Fruit fly (Drosophila melanogaster): ENCODE measurements around the gene bowl.

bowl gene

DNA sequence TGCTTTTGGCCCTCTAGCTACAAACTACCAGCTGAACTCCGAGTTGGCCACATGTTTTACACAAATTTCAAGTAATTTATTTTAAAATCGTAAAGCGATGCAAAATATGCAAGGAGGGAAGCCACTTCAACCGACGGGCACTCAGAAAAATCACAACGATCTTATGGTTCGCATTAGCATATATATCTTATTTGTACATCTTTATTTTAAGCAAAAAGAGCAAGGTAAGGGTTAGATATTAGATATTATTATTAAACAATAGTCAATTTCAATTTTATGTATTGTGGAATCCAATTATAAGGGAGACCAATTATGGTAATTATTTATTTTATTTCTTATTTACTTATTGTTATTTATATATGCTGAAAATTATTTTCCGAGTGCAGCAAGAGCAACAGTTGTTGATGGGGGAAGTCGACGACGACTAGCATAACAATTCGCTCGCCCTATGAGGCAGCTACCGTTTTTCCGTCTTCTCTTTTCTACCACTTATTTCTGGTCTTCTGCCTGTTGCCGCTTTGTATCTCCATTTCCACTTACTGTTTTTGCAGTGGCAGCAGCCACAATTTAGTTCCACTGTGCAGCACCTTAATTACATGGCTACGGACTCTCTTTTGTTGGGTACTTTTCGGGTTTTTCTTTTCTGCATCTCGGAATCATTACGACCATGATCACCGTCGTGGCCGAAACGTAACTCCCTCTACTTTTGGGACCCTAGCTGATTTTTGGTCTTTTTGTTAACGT, 1.6 kb upstream of the bowl start (continued):
- no peak for TF ChIP-seq Scr (GFP tag; IDR thresholded peaks at IDR 0.05; ENCODE audit: partially characterized antibody)
- no peak for TF ChIP-seq prd (optimal IDR thresholded peaks at IDR 0.05)
- TF ChIP-seq prd (GFP tag; IDR thresholded peaks at IDR 0.05): no peak; the same call in 1 of the 3 replicates
- peak; percentile 24 for TF ChIP-seq run (tag; optimal IDR thresholded peaks at IDR 0.05)
- no peak for TF ChIP-seq CG3838 (GFP tag; optimal IDR thresholded peaks at IDR 0.05)
- no peak for TF ChIP-seq CG2875 (GFP tag; optimal IDR thresholded peaks at IDR 0.05)
- TF ChIP-seq nerfin-1 (tag; optimal IDR thresholded peaks at IDR 0.05): peak; percentile 47
- TF ChIP-seq CG34422 (GFP tag; IDR thresholded peaks at IDR 0.05): peak; percentile 37; the same call in 1 of the 3 replicates
- TF ChIP-seq disco-r (GFP tag; optimal IDR thresholded peaks at IDR 0.05): no peak
- TF ChIP-seq Nf-YA (GFP tag; IDR thresholded peaks at IDR 0.05): no peak
- TF ChIP-seq NK7.1 (GFP tag; optimal IDR thresholded peaks at IDR 0.05): no peak
- TF ChIP-seq Six4 (GFP tag; optimal IDR thresholded peaks at IDR 0.05): no peak
- TF ChIP-seq HHEX (GFP tag; optimal IDR thresholded peaks at IDR 0.05): peak; percentile 10
- no peak for TF ChIP-seq Side (GFP tag; optimal IDR thresholded peaks at IDR 0.05)
- no peak for TF ChIP-seq chinmo (GFP tag; IDR thresholded peaks at IDR 0.05; ENCODE audit: partially characterized antibody)
- no peak for TF ChIP-seq fru (optimal IDR thresholded peaks at IDR 0.05)
- no peak for TF ChIP-seq CG12219 (GFP tag; optimal IDR thresholded peaks at IDR 0.05)
- TF ChIP-seq CG18262 (tag; optimal IDR thresholded peaks at IDR 0.05): peak; percentile 88
- peak; percentile 59 for TF ChIP-seq salm (tag; optimal IDR thresholded peaks at IDR 0.05)
- TF ChIP-seq az2 (GFP tag; optimal IDR thresholded peaks at IDR 0.05): peak; percentile 61
- TF ChIP-seq CG17361 (GFP tag; IDR thresholded peaks at IDR 0.05): peak; percentile 82
- TF ChIP-seq Awh (GFP tag; IDR thresholded peaks at IDR 0.05): no peak
- no peak for TF ChIP-seq chm (GFP tag; IDR thresholded peaks at IDR 0.05)
- TF ChIP-seq cwo (GFP tag; optimal IDR thresholded peaks at IDR 0.05): no peak
- TF ChIP-seq mirr (GFP tag; optimal IDR thresholded peaks at IDR 0.05): no peak
- no peak for TF ChIP-seq Rfx (GFP tag; IDR thresholded peaks at IDR 0.05)
- no peak for TF ChIP-seq trh (GFP tag; optimal IDR thresholded peaks at IDR 0.05)
- no peak for TF ChIP-seq CG11093 (GFP tag; IDR thresholded peaks at IDR 0.05)
- TF ChIP-seq z (GFP tag; IDR thresholded peaks at IDR 0.05): no peak
- no peak for TF ChIP-seq aop (GFP tag; IDR thresholded peaks at IDR 0.05)
- no peak for TF ChIP-seq Bteb2 (GFP tag; optimal IDR thresholded peaks at IDR 0.05)
- TF ChIP-seq CG10543 (GFP tag; optimal IDR thresholded peaks at IDR 0.05): no peak
- TF ChIP-seq grau (tag; optimal IDR thresholded peaks at IDR 0.05): peak; percentile 69
- no peak for TF ChIP-seq BtbVII (GFP tag; optimal IDR thresholded peaks at IDR 0.05)
- peak; percentile 54 for TF ChIP-seq Xbp1 (GFP tag; optimal IDR thresholded peaks at IDR 0.05)
- TF ChIP-seq CG11398 (GFP tag; optimal IDR thresholded peaks at IDR 0.05): no peak
- no peak for TF ChIP-seq Bdp1 (GFP tag; optimal IDR thresholded peaks at IDR 0.05)
- TF ChIP-seq CG5245 (GFP tag; optimal IDR thresholded peaks at IDR 0.05): peak; percentile 11
- peak; percentile 47 for TF ChIP-seq croc (GFP tag; conservative IDR thresholded peaks at IDR 0.05)
- TF ChIP-seq BEAF-32 (GFP tag; optimal IDR thresholded peaks at IDR 0.05): no peak
- TF ChIP-seq Sin3A (optimal IDR thresholded peaks at IDR 0.05): no peak
- TF ChIP-seq fu2 (GFP tag; optimal IDR thresholded peaks at IDR 0.05): no peak
- no peak for TF ChIP-seq HmgD (GFP tag; optimal IDR thresholded peaks at IDR 0.05)
- no peak for TF ChIP-seq CG1792 (GFP tag; optimal IDR thresholded peaks at IDR 0.05)
- no peak for TF ChIP-seq ttk (GFP tag; IDR thresholded peaks at IDR 0.05)
- TF ChIP-seq GATAe (GFP tag; conservative IDR thresholded peaks at IDR 0.05): no peak
- TF ChIP-seq C15 (GFP tag; IDR thresholded peaks at IDR 0.05): no peak
- no peak for TF ChIP-seq E2f1 (GFP tag; IDR thresholded peaks at IDR 0.05)
- no peak for TF ChIP-seq Lim3 (GFP tag; IDR thresholded peaks at IDR 0.05)
- TF ChIP-seq CG15073 (GFP tag; optimal IDR thresholded peaks at IDR 0.05): no peak
- no peak for TF ChIP-seq eve (GFP tag; optimal IDR thresholded peaks at IDR 0.05)
- no peak for TF ChIP-seq ac (GFP tag; optimal IDR thresholded peaks at IDR 0.05)

Measured in whole organism, embryonic.